Worm (Caenorhabditis elegans) whole organism, L4 larva: ENCODE results near the gene Y116F11A.6.

Source experiments
- F44E2.7 ChIP-seq: fragments of 200-800 bp; sonication (Bioruptor generic); IDR thresholded peaks from 2 replicates; pipeline ENCODE4 v2.1.2; 2022; ENCODE audit warnings: missing genetic modification characterization, missing compliant biosample characterization
- nhr-10 ChIP-seq: fragments of 150-350 bp; optimal IDR thresholded peaks from 2 replicates; lab custom pipeline; 2014; ENCODE audit warnings: missing biosample characterization, missing genetic modification characterization
- nhr-77 ChIP-seq: fragments of 150-350 bp; optimal IDR thresholded peaks from 2 replicates; lab custom pipeline; 2014; ENCODE audit warnings: missing biosample characterization, missing genetic modification characterization

ce11 chrV:19727990-19728389 is 8.6 kb downstream of the Y116F11A.6 start:
- TF ChIP-seq nhr-77 (tag; lab: Kevin White, UChicago) (no peak), nhr-10 (tag; lab: Kevin White, UChicago) (no peak), F44E2.7 (GFP tag; lab: Robert Waterston, UW) (no peak)
